Fruit fly (Drosophila melanogaster): Measurements from ENCODE around the gene cac.

DNA sequence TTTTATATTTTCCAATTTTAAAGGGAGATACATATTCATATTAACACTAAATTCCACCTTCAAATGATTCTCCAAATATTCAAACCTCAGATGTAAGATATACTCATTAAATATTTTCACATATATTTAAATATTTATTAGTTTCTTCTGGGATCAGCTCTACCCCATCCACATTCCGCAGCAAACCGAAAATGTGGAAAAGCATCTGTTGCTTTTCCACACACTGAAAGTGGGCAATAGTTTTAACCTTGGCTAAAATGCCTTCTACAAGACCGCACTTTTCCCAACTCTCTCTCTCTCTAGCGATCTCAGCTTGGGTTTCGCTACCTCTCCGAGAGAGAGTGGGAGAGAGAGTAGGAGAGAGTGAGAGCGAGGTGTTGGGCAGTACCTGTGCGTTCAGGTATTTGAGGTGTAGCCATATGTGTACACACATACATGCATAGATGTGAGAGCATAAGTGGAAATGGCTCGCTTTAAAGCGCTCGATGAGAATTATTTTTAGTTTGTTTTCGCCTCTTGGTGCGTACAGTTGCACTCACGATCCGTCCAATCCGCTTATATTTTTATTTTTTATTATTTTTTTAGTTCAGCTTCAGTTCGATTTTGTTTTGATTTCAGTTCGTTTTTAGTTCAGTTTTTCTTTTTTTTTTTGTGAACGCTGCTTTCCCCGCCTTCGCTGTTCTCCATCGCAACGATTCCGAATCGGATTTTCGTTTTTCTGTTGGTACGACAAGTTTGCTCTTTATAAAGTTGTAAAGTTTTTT is 22.0 kb upstream of the cac start, which contains the start of gene CG1806:
- TF ChIP-seq CG4496 (GFP tag; IDR thresholded peaks at IDR 0.05): peak; percentile 73
- peak; percentile 64 for TF ChIP-seq Pif1B (GFP tag; optimal IDR thresholded peaks at IDR 0.05)
- TF ChIP-seq CG14655 (GFP tag; optimal IDR thresholded peaks at IDR 0.05): peak; percentile 45
- TF ChIP-seq rn (GFP tag; IDR thresholded peaks at IDR 0.05): 0 out of 2 replicates have a peak, but pooled peaks have one; percentile 19
- TF ChIP-seq Pif1A (GFP tag; optimal IDR thresholded peaks at IDR 0.05): peak; percentile 64
- TF ChIP-seq CG13204 (GFP tag; optimal IDR thresholded peaks at IDR 0.05): peak; percentile 36
- no peak for TF ChIP-seq CG9948 (tag; optimal IDR thresholded peaks at IDR 0.05)
- TF ChIP-seq CG32121 (GFP tag; IDR thresholded peaks at IDR 0.05): peak; percentile 60; the same call in 1 of the 2 replicates
